Fruit fly (Drosophila melanogaster) whole organism, embryonic: ENCODE data around the gene CG14036.

Source experiments
- Atf-2 ChIP-seq: fragments of 200-800 bp; sonication (Bioruptor generic); optimal IDR thresholded peaks from 2 replicates; lab custom pipeline; 2016; ENCODE audit warnings: missing biosample characterization, missing genetic modification characterization
- Awh ChIP-seq: fragments of 200-800 bp; sonication (Bioruptor generic); IDR thresholded peaks from 2 replicates; pipeline ENCODE4, ENCODE4 v1.3.6; 2022; ENCODE audit warnings: missing biosample characterization, missing genetic modification characterization
- B-H1 ChIP-seq: fragments of 200-800 bp; sonication (Bioruptor generic); IDR thresholded peaks from 3 replicates; pipeline ENCODE4 v1.3.6; 2022; ENCODE audit warnings: missing biosample characterization, missing genetic modification characterization
- CG10209 ChIP-seq: fragments of 200-800 bp; sonication (Bioruptor generic); optimal IDR thresholded peaks from 3 replicates; lab custom pipeline; 2017; ENCODE audit warnings: missing biosample characterization, mild to moderate bottlenecking, missing genetic modification characterization, missing genetic modification reagents
- CG11093 ChIP-seq: fragments of 200-800 bp; sonication (Bioruptor generic); IDR thresholded peaks from 3 replicates; pipeline ENCODE4 v1.3.6; 2022; ENCODE audit warnings: missing biosample characterization, missing genetic modification characterization
- CG12659 ChIP-seq: fragments of 200-800 bp; sonication (Bioruptor generic); optimal IDR thresholded peaks from 3 replicates; lab custom pipeline; 2017; ENCODE audit warnings: mild to moderate bottlenecking, missing biosample characterization, missing genetic modification reagents, missing genetic modification characterization
- CG13424 ChIP-seq: fragments of 200-800 bp; sonication (Bioruptor generic); optimal IDR thresholded peaks from 2 replicates; lab custom pipeline; 2019; ENCODE audit warnings: missing biosample characterization, mild to moderate bottlenecking, missing genetic modification characterization, moderate library complexity
- CG13624 ChIP-seq: fragments of 200-800 bp; sonication (Bioruptor generic); optimal IDR thresholded peaks from 2 replicates; lab custom pipeline; 2016; ENCODE audit warnings: missing biosample characterization, missing genetic modification characterization
- CG14667 ChIP-seq: fragments of 200-800 bp; sonication (Bioruptor generic); IDR thresholded peaks from 2 replicates; pipeline ENCODE4 v1.3.6; 2022; ENCODE audit warnings: missing biosample characterization, missing genetic modification characterization
- CG1602 ChIP-seq: fragments of 200-800 bp; sonication (Bioruptor generic); optimal IDR thresholded peaks from 3 replicates; lab custom pipeline; 2016; ENCODE audit warnings: missing biosample characterization, missing genetic modification characterization
- CG18011 ChIP-seq: fragments of 200-800 bp; sonication (Bioruptor generic); optimal IDR thresholded peaks from 2 replicates; lab custom pipeline; 2017; ENCODE audit warnings: missing biosample characterization, missing genetic modification characterization, mild to moderate bottlenecking, moderate library complexity, missing genotype
- CG2116 ChIP-seq: fragments of 200-800 bp; sonication (Bioruptor generic); optimal IDR thresholded peaks from 3 replicates; lab custom pipeline; 2018; ENCODE audit warnings: missing biosample characterization, mild to moderate bottlenecking, missing genetic modification characterization
- CG2678 ChIP-seq: fragments of 200-800 bp; sonication (Bioruptor generic); optimal IDR thresholded peaks from 3 replicates; lab custom pipeline; 2019; ENCODE audit warnings: missing biosample characterization, mild to moderate bottlenecking, missing genetic modification characterization, moderate library complexity
- CG2875 ChIP-seq: fragments of 200-800 bp; sonication (Bioruptor generic); optimal IDR thresholded peaks from 2 replicates; lab custom pipeline; 2017; ENCODE audit warnings: missing biosample characterization, mild to moderate bottlenecking, missing genetic modification characterization, missing genetic modification reagents
- CG32772 ChIP-seq: fragments of 200-800 bp; sonication (Bioruptor generic); IDR thresholded peaks from 2 replicates; pipeline ENCODE4 v1.3.6; 2022; ENCODE audit warnings: missing biosample characterization, missing genetic modification characterization
- CG4707 ChIP-seq: fragments of 200-800 bp; sonication (Bioruptor generic); optimal IDR thresholded peaks from 2 replicates; lab custom pipeline; 2018; ENCODE audit warnings: missing biosample characterization, mild to moderate bottlenecking, missing genetic modification characterization, moderate library complexity
- CG8359 ChIP-seq: fragments of 200-800 bp; sonication (Bioruptor generic); optimal IDR thresholded peaks from 2 replicates; lab custom pipeline; 2017; ENCODE audit warnings: missing biosample characterization, mild to moderate bottlenecking, missing genetic modification characterization, borderline replicate concordance
- CG9215 ChIP-seq: fragments of 200-800 bp; sonication (Bioruptor generic); IDR thresholded peaks from 2 replicates; pipeline ENCODE4 v1.3.6; 2022; ENCODE audit warnings: missing biosample characterization, missing genetic modification characterization
- CTCF ChIP-seq: fragments of 200-800 bp; sonication (Bioruptor generic); optimal IDR thresholded peaks from 2 replicates; lab custom pipeline; 2017; ENCODE audit warnings: missing biosample characterization, mild to moderate bottlenecking, missing genetic modification characterization, moderate library complexity
- CrebB ChIP-seq: fragments of 200-800 bp; sonication (Bioruptor generic); optimal IDR thresholded peaks from 3 replicates; lab custom pipeline; 2018; ENCODE audit warnings: missing biosample characterization, mild to moderate bottlenecking, missing genetic modification characterization
- Deaf1 ChIP-seq: fragments of 200-800 bp; optimal IDR thresholded peaks from 3 replicates; lab custom pipeline; 2019; ENCODE audit warnings: missing biosample characterization, mild to moderate bottlenecking, missing genetic modification characterization, moderate library complexity
- Dp ChIP-seq: fragments of 200-800 bp; sonication (Bioruptor generic); optimal IDR thresholded peaks from 2 replicates; lab custom pipeline; 2018; ENCODE audit warnings: missing biosample characterization, mild to moderate bottlenecking, missing genetic modification characterization, moderate library complexity
- Elba2 ChIP-seq: fragments of 200-800 bp; sonication (Bioruptor generic); optimal IDR thresholded peaks from 3 replicates; lab custom pipeline; 2016; ENCODE audit warnings: missing biosample characterization, missing genetic modification characterization
- Fer2 ChIP-seq: fragments of 200-800 bp; sonication (Bioruptor generic); optimal IDR thresholded peaks from 2 replicates; lab custom pipeline; 2018; ENCODE audit warnings: missing biosample characterization, mild to moderate bottlenecking, missing genetic modification characterization, moderate library complexity
- Gug ChIP-seq: fragments of 200-800 bp; sonication (Bioruptor generic); IDR thresholded peaks from 4 replicates; pipeline ENCODE4 v1.3.6; 2022; ENCODE audit warnings: missing biosample characterization, missing genetic modification characterization
- MTF-1 ChIP-seq: fragments of 200-800 bp; sonication (Bioruptor generic); optimal IDR thresholded peaks from 2 replicates; lab custom pipeline; 2018; ENCODE audit warnings: missing biosample characterization, mild to moderate bottlenecking, missing genetic modification characterization, borderline replicate concordance
- Mad ChIP-seq: fragments of 200-800 bp; sonication (Bioruptor generic); optimal IDR thresholded peaks from 2 replicates; lab custom pipeline; 2016; ENCODE audit warnings: missing biosample characterization, missing genetic modification characterization
- NC2β ChIP-seq: fragments of 200-800 bp; sonication (Bioruptor generic); optimal IDR thresholded peaks from 2 replicates; lab custom pipeline; 2016; ENCODE audit warnings: missing biosample characterization, missing genetic modification characterization
- Rx ChIP-seq: fragments of 200-800 bp; sonication (Bioruptor generic); IDR thresholded peaks from 2 replicates; pipeline ENCODE4 v1.3.6; 2022; ENCODE audit warnings: missing biosample characterization, missing genetic modification characterization
- Sox102F ChIP-seq: fragments of 200-800 bp; sonication (Bioruptor generic); optimal IDR thresholded peaks from 2 replicates; lab custom pipeline; 2018; ENCODE audit warnings: missing biosample characterization, mild to moderate bottlenecking, missing genetic modification characterization, moderate library complexity
- TFAM ChIP-seq: fragments of 200-800 bp; sonication (Bioruptor generic); optimal IDR thresholded peaks from 2 replicates; lab custom pipeline; 2017; ENCODE audit warnings: missing biosample characterization, missing genetic modification characterization, inconsistent platforms
- ato ChIP-seq: fragments of 200-800 bp; sonication (Bioruptor generic); IDR thresholded peaks from 2 replicates; pipeline ENCODE4 v1.3.6; 2022; ENCODE audit warnings: missing biosample characterization, missing genetic modification characterization; ENCODE audit not compliant: partially characterized antibody
- az2 ChIP-seq: fragments of 200-800 bp; sonication (Bioruptor generic); optimal IDR thresholded peaks from 3 replicates; lab custom pipeline; 2016; ENCODE audit warnings: missing biosample characterization, missing genetic modification characterization
- cas ChIP-seq: fragments of 200-800 bp; sonication (Bioruptor generic); IDR thresholded peaks from 2 replicates; pipeline ENCODE4 v1.3.6; 2022; ENCODE audit warnings: missing biosample characterization, missing genetic modification characterization
- corto ChIP-seq: fragments of 200-800 bp; sonication (Bioruptor generic); optimal IDR thresholded peaks from 2 replicates; lab custom pipeline; 2016; ENCODE audit warnings: missing biosample characterization, mild to moderate bottlenecking, missing genetic modification characterization, moderate library complexity
- dati ChIP-seq: fragments of 200-800 bp; sonication (Bioruptor generic); IDR thresholded peaks from 2 replicates; pipeline ENCODE4 v1.3.6; 2022; ENCODE audit warnings: missing biosample characterization, missing genetic modification characterization
- ewg ChIP-seq: fragments of 200-800 bp; sonication (Bioruptor generic); optimal IDR thresholded peaks from 3 replicates; lab custom pipeline; 2017; ENCODE audit warnings: mild to moderate bottlenecking, missing biosample characterization, missing genetic modification reagents, missing genetic modification characterization
- fd102C ChIP-seq: fragments of 200-800 bp; sonication (Bioruptor generic); optimal IDR thresholded peaks from 2 replicates; lab custom pipeline; 2018; ENCODE audit warnings: missing biosample characterization, mild to moderate bottlenecking, missing genetic modification characterization, moderate library complexity
- fru ChIP-seq: fragments of >200 bp; optimal IDR thresholded peaks from 2 replicates; lab custom pipeline; 2017
- gcm2 ChIP-seq: fragments of 200-800 bp; sonication (Bioruptor generic); optimal IDR thresholded peaks from 2 replicates; lab custom pipeline; 2016; ENCODE audit warnings: missing biosample characterization, missing genetic modification characterization
- ken ChIP-seq: fragments of 200-800 bp; sonication (Bioruptor generic); IDR thresholded peaks from 3 replicates; pipeline ENCODE4 v1.3.6; 2022; ENCODE audit warnings: missing biosample characterization, missing genetic modification characterization
- nau ChIP-seq: fragments of 200-800 bp; sonication (Bioruptor generic); optimal IDR thresholded peaks from 3 replicates; lab custom pipeline; 2017; ENCODE audit warnings: missing biosample characterization, mild to moderate bottlenecking, missing genetic modification characterization, missing genetic modification reagents
- pzg ChIP-seq: fragments of 200-800 bp; sonication (Bioruptor generic); optimal IDR thresholded peaks from 3 replicates; lab custom pipeline; 2018; ENCODE audit warnings: missing biosample characterization, mild to moderate bottlenecking, missing genetic modification characterization, moderate library complexity
- rib ChIP-seq: fragments of 200-800 bp; sonication (Bioruptor generic); IDR thresholded peaks from 2 replicates; pipeline ENCODE4 v1.3.6; 2022; ENCODE audit warnings: missing biosample characterization, missing genetic modification characterization
- stwl ChIP-seq: fragments of 200-800 bp; sonication (Bioruptor generic); optimal IDR thresholded peaks from 3 replicates; lab custom pipeline; 2018; ENCODE audit warnings: missing biosample characterization, mild to moderate bottlenecking, missing genetic modification characterization, moderate library complexity
- tna ChIP-seq: fragments of 200-800 bp; sonication (Bioruptor generic); IDR thresholded peaks from 2 replicates; pipeline ENCODE4 v1.3.6; 2022; ENCODE audit warnings: missing biosample characterization, missing genetic modification characterization; ENCODE audit not compliant: partially characterized antibody
- trh ChIP-seq: fragments of 200-800 bp; sonication (Bioruptor generic); optimal IDR thresholded peaks from 2 replicates; lab custom pipeline; 2016; ENCODE audit warnings: missing biosample characterization, missing genetic modification characterization
- tup ChIP-seq: fragments of 200-800 bp; sonication (Bioruptor generic); optimal IDR thresholded peaks from 2 replicates; lab custom pipeline; 2016; ENCODE audit warnings: missing biosample characterization, mild to moderate bottlenecking, missing genetic modification characterization, moderate library complexity
- vfl ChIP-seq: fragments of 200-800 bp; sonication (Bioruptor generic); optimal IDR thresholded peaks from 2 replicates; lab custom pipeline; 2016; ENCODE audit warnings: missing biosample characterization, missing genetic modification characterization

CG14036 gene

DNA sequence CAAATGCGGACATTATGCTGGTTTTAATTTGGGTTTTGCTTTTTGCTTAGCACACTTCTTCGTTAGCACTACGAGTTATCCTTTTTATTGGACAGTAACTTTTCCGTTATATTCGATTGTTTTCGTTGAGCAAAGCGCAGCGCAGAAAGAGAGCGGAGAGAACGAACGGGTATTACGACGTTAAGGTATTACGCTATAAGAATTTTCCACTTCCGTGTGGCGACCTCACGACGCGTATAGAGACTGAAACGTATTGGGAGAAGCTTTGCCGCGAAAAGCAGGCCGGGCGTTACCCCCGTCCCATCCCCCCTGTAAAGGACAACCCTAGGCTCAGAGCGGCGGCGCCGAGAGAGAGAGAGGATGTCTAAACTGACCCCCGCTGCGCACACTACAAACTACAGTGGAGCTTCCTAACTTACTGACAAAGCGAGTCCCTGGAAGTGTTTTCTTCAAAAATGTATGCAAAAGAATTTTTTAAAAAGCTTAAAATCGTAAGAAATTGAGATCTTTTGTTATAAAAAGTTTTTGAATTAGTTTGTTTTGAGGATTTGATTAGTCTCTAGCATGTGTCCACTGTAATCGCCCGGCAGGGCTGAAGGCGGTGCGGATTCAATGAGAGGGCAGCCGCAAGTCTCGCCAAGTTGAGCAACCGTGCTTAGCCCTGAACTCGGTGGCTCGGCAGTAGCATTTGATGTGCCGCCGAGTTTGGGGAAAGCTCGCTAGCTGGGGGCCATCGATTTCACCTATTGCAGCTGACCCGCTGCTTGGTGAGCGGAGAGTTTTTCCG is 49.9 kb downstream of the CG14036 start (continued):
- TF ChIP-seq CG2116 (GFP tag; lab: Kevin White, UChicago): peak; percentile 57
- TF ChIP-seq gcm2: peak; percentile 93
- TF ChIP-seq ewg (GFP tag; lab: Kevin White, UChicago): peak; percentile 97
- TF ChIP-seq Fer2 (tag; lab: Kevin White, UChicago): peak; percentile 93
- TF ChIP-seq CG10209: peak; percentile 93
- TF ChIP-seq CG4707 (GFP tag; lab: Kevin White, UChicago): peak; percentile 80
- TF ChIP-seq CrebB: peak; percentile 92
- peak; percentile 97 for TF ChIP-seq CG13624 (GFP tag; lab: Kevin White, UChicago)
- TF ChIP-seq CG2875 (GFP tag; lab: Kevin White, UChicago): peak; percentile 88
- peak; percentile 95 for TF ChIP-seq CG13424 (tag; lab: Kevin White, UChicago)
- peak; percentile 97 for TF ChIP-seq Gug
- TF ChIP-seq ato (GFP tag; lab: Robert Waterston, UW): no peak
- TF ChIP-seq Elba2 (GFP tag; lab: Kevin White, UChicago): no peak
- TF ChIP-seq CG9215: peak; percentile 95
- peak; percentile 90 for TF ChIP-seq NC2β (GFP tag; lab: Kevin White, UChicago)
- no peak for TF ChIP-seq fru
- TF ChIP-seq CG18011 (GFP tag; lab: Kevin White, UChicago): peak; percentile 82
- peak; percentile 90 for TF ChIP-seq B-H1
- TF ChIP-seq dati: peak; percentile 83
- TF ChIP-seq cas (GFP tag; lab: Robert Waterston, UW): peak; percentile 95
- TF ChIP-seq ken (GFP tag; lab: Robert Waterston, UW): peak; percentile 95
- TF ChIP-seq CG11093 (GFP tag; lab: Robert Waterston, UW): peak; percentile 92; the same call in 2 of the 3 replicates
- TF ChIP-seq Sox102F: peak; percentile 94
- TF ChIP-seq Deaf1: peak; percentile 80
- TF ChIP-seq fd102C: no peak
- peak; percentile 94 for TF ChIP-seq az2 (GFP tag; lab: Kevin White, UChicago)
- peak; percentile 20 for TF ChIP-seq stwl (tag; lab: Kevin White, UChicago)
- TF ChIP-seq Atf-2 (GFP tag; lab: Kevin White, UChicago): peak; percentile 90
- TF ChIP-seq CG1602 (GFP tag; lab: Kevin White, UChicago): peak; percentile 89
- TF ChIP-seq vfl (GFP tag; lab: Kevin White, UChicago): peak; percentile 94
- TF ChIP-seq CTCF (GFP tag; lab: Kevin White, UChicago): peak; percentile 33
- peak; percentile 96 for TF ChIP-seq CG12659
- peak; percentile 67 for TF ChIP-seq trh (GFP tag; lab: Kevin White, UChicago)
- peak; percentile 91 for TF ChIP-seq Rx (GFP tag; lab: Robert Waterston, UW)
- TF ChIP-seq TFAM: peak; percentile 44
- TF ChIP-seq Awh (GFP tag; lab: Robert Waterston, UW): peak; percentile 96
- peak; percentile 95 for TF ChIP-seq rib (GFP tag; lab: Robert Waterston, UW)
- peak; percentile 71 for TF ChIP-seq CG8359 (GFP tag; lab: Kevin White, UChicago)
- TF ChIP-seq Mad: peak; percentile 90
- peak; percentile 96 for TF ChIP-seq CG32772 (GFP tag; lab: Robert Waterston, UW)
- peak; percentile 97 for TF ChIP-seq CG2678 (tag; lab: Kevin White, UChicago)
- peak; percentile 28 for TF ChIP-seq pzg (GFP tag; lab: Kevin White, UChicago)
- peak; percentile 43 for TF ChIP-seq corto (GFP tag; lab: Kevin White, UChicago)
- peak; percentile 89 for TF ChIP-seq nau (GFP tag; lab: Kevin White, UChicago)
- peak; percentile 76 for TF ChIP-seq MTF-1 (GFP tag; lab: Kevin White, UChicago)
- no peak for TF ChIP-seq Dp (GFP tag; lab: Kevin White, UChicago)
- TF ChIP-seq tna (GFP tag; lab: Robert Waterston, UW): no peak
- peak; percentile 95 for TF ChIP-seq CG14667 (GFP tag; lab: Robert Waterston, UW)
- TF ChIP-seq tup (GFP tag; lab: Kevin White, UChicago): peak; percentile 90
